Worm (Caenorhabditis elegans) whole organism, midembryonic: ENCODE data around the gene bli-1.

Experiments used
- T22C8.4 ChIP-seq: fragments of 200-800 bp; sonication (Bioruptor generic); IDR thresholded peaks from 2 replicates; pipeline ENCODE4 v1.3.6; 2022; ENCODE audit warnings: missing genetic modification characterization, missing compliant biosample characterization
- cog-1 ChIP-seq: sonication (generic microtip); optimal IDR thresholded peaks from 2 replicates; lab custom pipeline; 2016; ENCODE audit warnings: missing genetic modification characterization, missing compliant biosample characterization
- flt-1 ChIP-seq: fragments of 200-800 bp; sonication (Bioruptor generic); IDR thresholded peaks from 2 replicates; pipeline ENCODE4 v1.3.6; 2022; ENCODE audit warnings: missing genetic modification characterization, missing compliant biosample characterization
- klf-2 ChIP-seq: fragments of 200-800 bp; sonication (Bioruptor generic); conservative IDR thresholded peaks from 2 replicates; pipeline ENCODE4 v1.3.6; 2022; ENCODE audit warnings: missing genetic modification reagents, missing genetic modification characterization, missing compliant biosample characterization
- ref-1 ChIP-seq: fragments of 200-800 bp; sonication (Bioruptor generic); conservative IDR thresholded peaks from 2 replicates; pipeline ENCODE4 v1.3.6; 2022; ENCODE audit warnings: missing genetic modification reagents, missing genetic modification characterization, missing compliant biosample characterization

- no peak for TF ChIP-seq flt-1 (GFP tag; lab: Robert Waterston, UW)
- no peak for TF ChIP-seq ref-1
- TF ChIP-seq T22C8.4 (GFP tag; lab: Robert Waterston, UW), result no peak
- TF ChIP-seq cog-1 (tag; lab: Kevin White, UChicago), result no peak
- TF ChIP-seq klf-2, result no peak
Observed at ce11 chrII:10758951-10759350, 50.2 kb downstream of the bli-1 start.
